Worm (Caenorhabditis elegans) whole organism, midembryonic: ENCODE measurements around the gene ZK105.12.

Source experiments
- cog-1 ChIP-seq: sonication (generic microtip); optimal IDR thresholded peaks from 2 replicates; lab custom pipeline; 2016; ENCODE audit warnings: missing genetic modification characterization, missing compliant biosample characterization
- flt-1 ChIP-seq: fragments of 200-800 bp; sonication (Bioruptor generic); IDR thresholded peaks from 2 replicates; pipeline ENCODE4 v1.3.6; 2022; ENCODE audit warnings: missing genetic modification characterization, missing compliant biosample characterization
- ref-1 ChIP-seq: fragments of 200-800 bp; sonication (Bioruptor generic); conservative IDR thresholded peaks from 2 replicates; pipeline ENCODE4 v1.3.6; 2022; ENCODE audit warnings: missing genetic modification reagents, missing genetic modification characterization, missing compliant biosample characterization
- tab-1 ChIP-seq: fragments of 200-800 bp; sonication (Bioruptor generic); IDR thresholded peaks from 2 replicates; pipeline ENCODE4 v1.3.6; 2022; ENCODE audit warnings: missing genetic modification characterization, missing compliant biosample characterization
- ztf-23 ChIP-seq: fragments of 200-800 bp; sonication (Bioruptor generic); IDR thresholded peaks from 2 replicates; pipeline ENCODE4 v1.3.6; 2022; ENCODE audit warnings: missing genetic modification reagents, missing genetic modification characterization, missing compliant biosample characterization
- ztf-29 ChIP-seq: fragments of 200-800 bp; sonication (Bioruptor generic); IDR thresholded peaks from 2 replicates; pipeline ENCODE4 v1.3.6; 2022; ENCODE audit warnings: missing genetic modification reagents, missing genetic modification characterization, missing compliant biosample characterization

DNA sequence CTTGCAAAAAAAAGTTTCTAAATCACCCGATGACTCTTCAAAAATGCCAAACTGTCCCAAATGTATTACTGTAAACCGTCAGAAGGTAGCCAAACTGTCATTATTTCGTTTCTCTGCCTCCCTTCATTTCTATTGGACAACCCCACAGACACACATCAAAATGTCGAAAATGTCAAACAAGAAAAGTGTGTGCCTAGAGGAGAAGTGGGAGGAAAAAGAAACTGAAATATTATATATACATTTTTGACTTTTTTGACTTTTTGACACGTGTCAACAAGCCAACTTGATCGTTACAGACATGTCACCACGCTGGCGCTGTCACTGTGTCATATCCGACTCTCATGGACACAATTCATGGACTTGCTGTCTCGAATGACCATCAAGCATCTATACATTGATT, 33.8 kb upstream of the ZK105.12 start:
- TF ChIP-seq flt-1 (GFP tag; lab: Robert Waterston, UW) (no peak), tab-1 (GFP tag; lab: Robert Waterston, UW) (no peak), cog-1 (tag; lab: Kevin White, UChicago) (no peak), ztf-23 (no peak), ztf-29 (GFP tag; lab: Robert Waterston, UW) (no peak), ref-1 (GFP tag; lab: Robert Waterston, UW) (no peak)
